Worm (Caenorhabditis elegans): Measurements from ENCODE around the gene wrt-3.

DNA sequence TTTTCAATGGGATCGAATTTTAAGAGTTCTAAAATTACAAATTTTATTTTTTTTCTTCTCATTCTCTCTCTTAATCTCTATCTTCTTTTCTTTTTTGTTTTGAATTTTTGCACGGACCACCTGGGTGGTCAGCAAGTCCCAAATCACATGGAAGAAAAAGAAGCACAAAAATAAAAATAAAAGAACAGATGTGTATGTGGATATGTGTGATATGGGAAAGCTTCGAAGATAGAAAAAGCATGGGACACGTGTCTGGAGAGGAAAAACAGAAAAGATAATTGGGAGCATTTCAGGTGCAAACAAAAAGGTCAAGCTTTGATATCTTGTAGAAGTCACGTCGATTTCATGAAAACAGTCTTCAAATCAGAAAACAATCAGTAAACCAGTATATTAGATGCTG lies 30.0 kb downstream of the wrt-3 start, which contains the start of gene hsp-12.6:
- no peak for TF ChIP-seq egl-27 (tag; optimal IDR thresholded peaks at IDR 0.05)
- no peak for TF ChIP-seq zag-1 (tag; optimal IDR thresholded peaks at IDR 0.05)
- TF ChIP-seq nhr-11 (tag; optimal IDR thresholded peaks at IDR 0.05): no peak
- no peak for TF ChIP-seq unc-39 (tag; optimal IDR thresholded peaks at IDR 0.05)
- TF ChIP-seq snpc-4 (tag; optimal IDR thresholded peaks at IDR 0.05): no peak
- no peak for TF ChIP-seq skn-1 (tag; optimal IDR thresholded peaks at IDR 0.05)
- no peak for TF ChIP-seq unc-62 (GFP tag; optimal IDR thresholded peaks at IDR 0.05)
- TF ChIP-seq ztf-4 (tag; optimal IDR thresholded peaks at IDR 0.05): no peak
- TF ChIP-seq pqm-1 (tag; optimal IDR thresholded peaks at IDR 0.05): no peak
- TF ChIP-seq mdl-1 (tag; optimal IDR thresholded peaks at IDR 0.05): no peak
- no peak for TF ChIP-seq ceh-82 (tag; optimal IDR thresholded peaks at IDR 0.05)
